Worm (Caenorhabditis elegans): ENCODE results near the gene irld-38.
"Not testable (repeated sequence)": the region's sequence is repeated elsewhere in the genome, so short reads cannot be mapped to it uniquely, and the experiment has no call there.

Gene irld-38

DNA sequence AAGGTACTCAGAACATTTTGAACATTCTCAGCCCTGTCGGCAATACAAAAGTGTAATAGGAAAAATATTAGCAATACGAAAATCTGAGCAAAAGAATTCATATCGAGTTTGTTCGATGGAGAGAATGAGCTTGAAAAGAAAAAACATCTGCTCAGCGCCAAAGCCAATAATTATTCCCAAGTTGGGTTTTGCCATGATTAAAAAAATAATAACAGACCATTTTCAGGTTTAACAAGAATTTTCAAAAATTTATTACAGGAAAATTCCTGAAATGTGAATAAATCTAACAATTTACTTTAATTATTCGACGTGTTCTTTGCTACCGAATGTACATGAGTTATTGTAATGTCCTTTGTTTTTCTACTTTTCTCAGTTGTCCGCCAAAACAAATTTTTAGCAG lies at the start of gene irld-38:
Gene irld-38, minus strand, starts transcription at position 101 of the 400 bp plus-strand sequence.
- no peak for TF ChIP-seq unc-62 (GFP tag; optimal IDR thresholded peaks at IDR 0.05)

ce11 chrV:3081471-3081870 lies 49.2 kb upstream of the irld-38 start, which contains the start of gene srt-7:
Gene srt-7 (plus strand): TSS chrV:3081771.
- no peak for TF ChIP-seq unc-62 (GFP tag; optimal IDR thresholded peaks at IDR 0.05)

- TF ChIP-seq unc-62 (GFP tag; optimal IDR thresholded peaks at IDR 0.05), result no peak
These were observed 48.5 kb upstream of the irld-38 start, which contains the start of gene srt-5 for ce11 chrV:3080792-3081191. Gene srt-5 (minus strand): TSS chrV:3080892.

- TF ChIP-seq unc-62 (GFP tag; optimal IDR thresholded peaks at IDR 0.05), result no peak
These were observed 39.3 kb upstream of the irld-38 start, which contains the start of gene C50H11.13 for ce11 chrV:3071548-3071947. Gene C50H11.13 (minus strand): TSS chrV:3071648.

- no peak for TF ChIP-seq unc-62 (GFP tag; optimal IDR thresholded peaks at IDR 0.05)
These were observed 36.9 kb upstream of the irld-38 start, which contains the start of gene str-40 for ce11 chrV:3069101-3069500. Gene str-40 (minus strand): TSS chrV:3069201.

- TF ChIP-seq unc-62 (GFP tag; optimal IDR thresholded peaks at IDR 0.05), result no peak
These were observed 33.7 kb upstream of the irld-38 start, which contains the start of gene srh-185 for ce11 chrV:3065928-3066327. Gene srh-185 (plus strand): TSS chrV:3066228.

ce11 chrV:3064418-3064817 lies 32.2 kb upstream of the irld-38 start, which contains the start of gene srt-16:
Gene srt-16 (minus strand): TSS chrV:3064518.
- TF ChIP-seq unc-62 (GFP tag; optimal IDR thresholded peaks at IDR 0.05), result not testable (repeated sequence)

DNA sequence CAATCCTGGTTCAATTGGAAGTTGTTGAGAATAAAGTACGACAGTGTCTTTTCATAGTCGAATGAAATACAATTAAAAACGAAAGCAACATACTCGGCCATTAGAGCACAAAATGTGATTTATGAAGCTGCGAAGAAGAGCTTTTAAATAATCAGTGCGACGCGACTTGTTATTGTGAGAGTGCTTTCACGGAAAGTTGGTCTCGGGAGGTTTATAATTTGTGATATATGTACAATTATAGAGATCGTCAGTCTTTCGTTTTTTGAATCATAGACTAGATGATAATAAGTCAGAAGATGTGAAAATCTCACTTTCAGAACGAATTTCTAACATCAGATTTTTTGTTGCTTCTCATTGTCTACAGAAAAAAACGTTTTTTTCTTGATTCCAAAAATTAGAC lies 29.8 kb upstream of the irld-38 start, which contains the start of gene srt-15:
Gene srt-15, minus strand, starts transcription at position 101 of the 400 bp plus-strand sequence.
- TF ChIP-seq unc-62 (GFP tag; optimal IDR thresholded peaks at IDR 0.05), result no peak

ce11 chrV:3058996-3059395 lies 26.8 kb upstream of the irld-38 start, which contains the start of gene str-244:
Gene str-244 (minus strand): TSS chrV:3059096.
- no peak for TF ChIP-seq unc-62 (GFP tag; optimal IDR thresholded peaks at IDR 0.05)

- no peak for TF ChIP-seq unc-62 (GFP tag; optimal IDR thresholded peaks at IDR 0.05)
These were observed 22.0 kb upstream of the irld-38 start, which contains the start of gene C50H11.8 for ce11 chrV:3054254-3054653. Gene C50H11.8 (plus strand): TSS chrV:3054554.

- TF ChIP-seq unc-62 (GFP tag; optimal IDR thresholded peaks at IDR 0.05), result no peak
These were observed 14.1 kb upstream of the irld-38 start for ce11 chrV:3046364-3046763.

- TF ChIP-seq unc-62 (GFP tag; optimal IDR thresholded peaks at IDR 0.05), result no peak
These were observed 12.6 kb upstream of the irld-38 start, which contains the start of gene F59D6.1 for ce11 chrV:3044837-3045236. Gene F59D6.1 (plus strand): TSS chrV:3045137.

DNA sequence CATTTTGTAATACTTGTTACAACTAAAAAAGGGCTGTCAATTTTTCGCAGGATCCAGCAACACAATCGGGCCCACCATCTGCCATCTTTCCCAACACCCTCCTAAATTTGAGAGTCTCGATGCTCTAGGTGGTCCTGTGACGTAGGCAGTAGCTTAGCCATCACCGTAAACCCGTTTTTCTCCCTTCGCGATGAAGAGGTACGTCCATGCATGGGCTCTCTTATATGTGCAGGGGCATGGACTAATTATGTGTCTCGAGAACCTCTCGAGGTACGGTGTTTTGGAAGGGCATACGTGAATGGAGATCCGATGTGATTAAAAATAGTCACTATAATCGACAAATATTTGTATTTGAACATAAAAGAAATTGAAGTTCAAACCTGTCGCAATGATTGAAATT lies 8.7 kb upstream of the irld-38 start:
- no peak for TF ChIP-seq unc-62 (GFP tag; optimal IDR thresholded peaks at IDR 0.05)

- TF ChIP-seq unc-62 (GFP tag; optimal IDR thresholded peaks at IDR 0.05), result no peak
These were observed 7.0 kb upstream of the irld-38 start, which contains the start of gene chpf-2 for ce11 chrV:3039282-3039681. Gene chpf-2 (minus strand): TSS chrV:3039382.

DNA sequence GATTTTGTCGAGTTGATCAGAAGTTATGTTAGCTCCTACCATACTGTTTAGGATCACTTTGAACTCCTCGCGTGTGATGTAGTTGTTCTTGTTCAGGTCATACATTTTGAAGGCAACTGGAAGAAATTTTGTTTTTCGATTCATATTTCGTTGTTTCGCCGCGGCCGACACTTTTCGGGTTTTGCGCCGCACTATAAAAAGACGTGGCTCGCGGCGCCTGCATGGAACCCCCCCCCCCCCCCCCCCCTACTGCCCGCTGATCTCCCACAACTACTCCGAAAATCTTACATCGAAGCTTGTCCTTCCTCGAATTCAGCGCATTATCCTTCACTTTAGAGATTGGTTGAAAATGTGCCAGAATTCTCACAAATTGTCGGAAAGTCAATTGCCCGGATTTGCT lies 5.8 kb upstream of the irld-38 start:
- no peak for TF ChIP-seq unc-62 (GFP tag; optimal IDR thresholded peaks at IDR 0.05)

- TF ChIP-seq unc-62 (GFP tag; optimal IDR thresholded peaks at IDR 0.05), result no peak
These were observed 2.0 kb upstream of the irld-38 start, which contains the start of gene srw-8 for ce11 chrV:3034236-3034635. Gene srw-8 (minus strand): TSS chrV:3034336.

- TF ChIP-seq unc-62 (GFP tag; optimal IDR thresholded peaks at IDR 0.05), result no peak
These were observed 4.0 kb downstream of the irld-38 start, which contains the start of gene asp-7 for ce11 chrV:3028205-3028604. Gene asp-7 (plus strand): TSS chrV:3028285.

Measured in whole organism, dauer.